Worm (Caenorhabditis elegans): ENCODE measurements around the gene fbxb-14.

DNA sequence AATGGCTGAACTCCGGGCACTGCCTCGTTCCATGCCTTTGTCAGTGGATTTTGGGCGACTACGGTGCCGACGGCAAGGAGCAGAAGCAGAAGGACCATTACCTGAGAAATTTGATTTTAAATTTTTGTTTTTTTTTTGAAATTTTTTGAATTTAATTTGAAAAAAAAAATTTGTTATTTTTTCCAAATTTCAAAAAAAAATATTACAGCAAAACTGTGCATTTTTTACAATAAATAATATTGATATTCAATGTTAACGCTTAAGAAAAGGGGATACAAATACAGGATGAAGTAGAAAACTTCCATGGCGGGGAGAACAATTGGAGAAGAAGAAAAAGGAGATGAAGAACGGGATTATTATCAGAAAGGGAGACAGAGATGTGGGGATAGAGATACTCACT lies 10.5 kb downstream of the fbxb-14 start, which contains the start of gene mlt-8:
- TF ChIP-seq tbx-37 (GFP tag; conservative IDR thresholded peaks at IDR 0.05), result no peak
- no peak for TF ChIP-seq tbx-11 (GFP tag; IDR thresholded peaks at IDR 0.05)
- no peak for TF ChIP-seq ama-1 (optimal IDR thresholded peaks at IDR 0.05)
- no peak for TF ChIP-seq hmbx-1 (tag; optimal IDR thresholded peaks at IDR 0.05)
- TF ChIP-seq hmg-4 (GFP tag; optimal IDR thresholded peaks at IDR 0.05), result no peak
- no peak for TF ChIP-seq ceh-36 (tag; optimal IDR thresholded peaks at IDR 0.05)
- no peak for TF ChIP-seq hnd-1 (tag; optimal IDR thresholded peaks at IDR 0.05)
- no peak for TF ChIP-seq F13C5.2 (tag; optimal IDR thresholded peaks at IDR 0.05)
- TF ChIP-seq flt-1 (GFP tag; IDR thresholded peaks at IDR 0.05), result no peak
- no peak for TF ChIP-seq scrt-1 (GFP tag; IDR thresholded peaks at IDR 0.05)
- no peak for TF ChIP-seq aly-1 (tag; optimal IDR thresholded peaks at IDR 0.05)

Data from whole organism, early embryonic.